Worm (Caenorhabditis elegans): ENCODE results near the gene srv-8.

The srv-8 gene

ce11 chrV:13468190-13468765 lies 47.7 kb upstream of the srv-8 start, which contains the start of the genes F25H9.6 and F25H9.7 (continued):
- TF ChIP-seq zip-5 (tag; optimal IDR thresholded peaks at IDR 0.05) (peak; percentile 91), gmeb-2 (tag; optimal IDR thresholded peaks at IDR 0.05) (no peak), nhr-232 (tag; optimal IDR thresholded peaks at IDR 0.05) (no peak), hlh-13 (GFP tag; optimal IDR thresholded peaks at IDR 0.05) (no peak), unc-3 (GFP tag; conservative IDR thresholded peaks at IDR 0.05) (no peak), unc-3 (tag; optimal IDR thresholded peaks at IDR 0.05) (no peak), elt-4 (tag; optimal IDR thresholded peaks at IDR 0.05) (no peak), C08G9.2 (tag; optimal IDR thresholded peaks at IDR 0.05) (peak; percentile 98), dmd-4 (tag; optimal IDR thresholded peaks at IDR 0.05; ENCODE audit: borderline replicate concordance) (peak; percentile 27), fkh-6 (tag; optimal IDR thresholded peaks at IDR 0.05) (peak; percentile 76), ceh-9 (tag; optimal IDR thresholded peaks at IDR 0.05) (no peak), sox-2 (GFP tag; IDR thresholded peaks at IDR 0.05) (no peak), fax-1 (tag; optimal IDR thresholded peaks at IDR 0.05) (peak; percentile 79), ama-1 (optimal IDR thresholded peaks at IDR 0.05) (no peak), ceh-24 (tag; optimal IDR thresholded peaks at IDR 0.05) (no peak), C38D4.7 (GFP tag; optimal IDR thresholded peaks at IDR 0.05) (no peak), K09A11.1 (tag; optimal IDR thresholded peaks at IDR 0.05; ENCODE audit: insufficient read depth) (no peak), ref-2 (tag; optimal IDR thresholded peaks at IDR 0.05) (peak; percentile 94), Y22D7AL.16 (tag; optimal IDR thresholded peaks at IDR 0.05) (no peak)

- no peak for TF ChIP-seq sox-4 (tag; optimal IDR thresholded peaks at IDR 0.05)
- TF ChIP-seq ceh-18 (tag; optimal IDR thresholded peaks at IDR 0.05): no peak
- TF ChIP-seq pag-3 (tag; optimal IDR thresholded peaks at IDR 0.05; ENCODE audit: borderline replicate concordance): no peak
- TF ChIP-seq ceh-14 (tag; optimal IDR thresholded peaks at IDR 0.05): no peak
- no peak for TF ChIP-seq lin-11 (tag; optimal IDR thresholded peaks at IDR 0.05)
- no peak for TF ChIP-seq nfya-1 (tag; optimal IDR thresholded peaks at IDR 0.05)
- no peak for TF ChIP-seq pha-4 (tag; optimal IDR thresholded peaks at IDR 0.05)
- no peak for TF ChIP-seq pat-9 (tag; optimal IDR thresholded peaks at IDR 0.05)
- no peak for TF ChIP-seq eyg-1 (tag; optimal IDR thresholded peaks at IDR 0.05)
- no peak for TF ChIP-seq hlh-6 (tag; optimal IDR thresholded peaks at IDR 0.05)
- TF ChIP-seq pqm-1 (tag; optimal IDR thresholded peaks at IDR 0.05): no peak
- no peak for TF ChIP-seq ztf-16 (tag; optimal IDR thresholded peaks at IDR 0.05)
- TF ChIP-seq che-1 (tag; optimal IDR thresholded peaks at IDR 0.05): no peak
- TF ChIP-seq elt-2 (tag; optimal IDR thresholded peaks at IDR 0.05): no peak
- TF ChIP-seq sdc-2 (tag; optimal IDR thresholded peaks at IDR 0.05): no peak
- no peak for TF ChIP-seq ceh-19 (GFP tag; optimal IDR thresholded peaks at IDR 0.05)
Observed at ce11 chrV:13464123-13464522, 43.6 kb upstream of the srv-8 start.

ce11 chrV:13462974-13463373 lies 42.4 kb upstream of the srv-8 start, which contains the start of gene frm-10:
Gene frm-10, plus strand, starts transcription at chrV:13463207.
- TF ChIP-seq sox-4 (tag; optimal IDR thresholded peaks at IDR 0.05) (no peak), dve-1 (tag; optimal IDR thresholded peaks at IDR 0.05) (peak; percentile 22), unc-42 (tag; optimal IDR thresholded peaks at IDR 0.05) (no peak), pros-1 (tag; optimal IDR thresholded peaks at IDR 0.05) (no peak), nhr-232 (tag; optimal IDR thresholded peaks at IDR 0.05) (no peak), C08G9.2 (tag; optimal IDR thresholded peaks at IDR 0.05) (no peak), pha-4 (tag; optimal IDR thresholded peaks at IDR 0.05) (no peak), mec-3 (tag; optimal IDR thresholded peaks at IDR 0.05; ENCODE audit: borderline replicate concordance) (no peak), fax-1 (tag; optimal IDR thresholded peaks at IDR 0.05) (no peak), ceh-6 (GFP tag; optimal IDR thresholded peaks at IDR 0.05) (no peak), syd-9 (tag; optimal IDR thresholded peaks at IDR 0.05) (no peak), ets-4 (tag; optimal IDR thresholded peaks at IDR 0.05) (peak; percentile 50), hlh-8 (tag; optimal IDR thresholded peaks at IDR 0.05) (no peak), hlh-30 (tag; optimal IDR thresholded peaks at IDR 0.05; ENCODE audit: insufficient read depth) (peak; percentile 87), pqm-1 (tag; optimal IDR thresholded peaks at IDR 0.05) (peak; percentile 75), pat-9 (tag; optimal IDR thresholded peaks at IDR 0.05) (no peak), sox-2 (GFP tag; IDR thresholded peaks at IDR 0.05) (no peak), C38D4.7 (GFP tag; optimal IDR thresholded peaks at IDR 0.05) (no peak), unc-86 (tag; optimal IDR thresholded peaks at IDR 0.05) (no peak), elt-2 (tag; optimal IDR thresholded peaks at IDR 0.05) (peak; percentile 63), ceh-48 (tag; optimal IDR thresholded peaks at IDR 0.05) (no peak), hlh-6 (tag; optimal IDR thresholded peaks at IDR 0.05) (no peak), unc-55 (GFP tag; optimal IDR thresholded peaks at IDR 0.05) (no peak), ahr-1 (tag; optimal IDR thresholded peaks at IDR 0.05) (no peak)

Measured in whole organism, late embryonic.